Fruit fly (Drosophila melanogaster) whole organism, pupa: Measurements from ENCODE around the gene CG17139.

Experiments
- CG10348 ChIP-seq: fragments of 200-800 bp; sonication (Bioruptor generic); IDR thresholded peaks from 2 replicates; pipeline ENCODE4 v1.3.6; 2022; ENCODE audit warnings: missing biosample characterization, missing genetic modification characterization
- CG14655 ChIP-seq: fragments of 200-800 bp; sonication (Bioruptor generic); optimal IDR thresholded peaks from 3 replicates; lab custom pipeline; 2017; ENCODE audit warnings: mild to moderate bottlenecking, missing biosample characterization, missing genetic modification reagents, missing genetic modification characterization
- CG15710 ChIP-seq: fragments of 200-800 bp; sonication (Bioruptor generic); optimal IDR thresholded peaks from 2 replicates; lab custom pipeline; 2018; ENCODE audit warnings: missing biosample characterization, mild to moderate bottlenecking, missing genetic modification characterization, moderate library complexity
- CG32121 ChIP-seq: fragments of 200-800 bp; sonication (Bioruptor generic); IDR thresholded peaks from 2 replicates; pipeline ENCODE4 v1.3.6; 2022; ENCODE audit warnings: missing biosample characterization, missing genetic modification characterization
- CG34367 ChIP-seq: fragments of 200-800 bp; sonication (Bioruptor generic); optimal IDR thresholded peaks from 2 replicates; lab custom pipeline; 2018; ENCODE audit warnings: missing biosample characterization, mild to moderate bottlenecking, missing genetic modification characterization
- CG8301 ChIP-seq: fragments of 200-800 bp; sonication (Bioruptor generic); optimal IDR thresholded peaks from 2 replicates; lab custom pipeline; 2018; ENCODE audit warnings: missing biosample characterization, mild to moderate bottlenecking, missing genetic modification characterization
- CG9948 ChIP-seq: fragments of 200-800 bp; sonication (Bioruptor generic); optimal IDR thresholded peaks from 2 replicates; lab custom pipeline; 2018; ENCODE audit warnings: missing biosample characterization, mild to moderate bottlenecking, missing genetic modification characterization, moderate library complexity
- D1 ChIP-seq: fragments of 200-800 bp; sonication (Bioruptor generic); optimal IDR thresholded peaks from 2 replicates; lab custom pipeline; 2018; ENCODE audit warnings: missing biosample characterization, mild to moderate bottlenecking, missing genetic modification characterization, moderate library complexity
- EcR ChIP-seq: fragments of 200-800 bp; sonication (Bioruptor generic); optimal IDR thresholded peaks from 3 replicates; lab custom pipeline; 2019; ENCODE audit warnings: missing biosample characterization, missing genetic modification characterization, mild to moderate bottlenecking, moderate library complexity, missing genetic modification reagents
- Ets98B ChIP-seq: fragments of 200-800 bp; sonication (Bioruptor generic); IDR thresholded peaks from 2 replicates; pipeline ENCODE4 v1.3.6; 2022; ENCODE audit warnings: missing biosample characterization, missing genetic modification characterization
- Pif1A ChIP-seq: fragments of 200-800 bp; sonication (Bioruptor generic); optimal IDR thresholded peaks from 3 replicates; lab custom pipeline; 2016; ENCODE audit warnings: missing biosample characterization, missing genetic modification characterization
- Pif1B ChIP-seq: fragments of 200-800 bp; sonication (Bioruptor generic); optimal IDR thresholded peaks from 3 replicates; lab custom pipeline; 2016; ENCODE audit warnings: missing biosample characterization, missing genetic modification characterization

DNA sequence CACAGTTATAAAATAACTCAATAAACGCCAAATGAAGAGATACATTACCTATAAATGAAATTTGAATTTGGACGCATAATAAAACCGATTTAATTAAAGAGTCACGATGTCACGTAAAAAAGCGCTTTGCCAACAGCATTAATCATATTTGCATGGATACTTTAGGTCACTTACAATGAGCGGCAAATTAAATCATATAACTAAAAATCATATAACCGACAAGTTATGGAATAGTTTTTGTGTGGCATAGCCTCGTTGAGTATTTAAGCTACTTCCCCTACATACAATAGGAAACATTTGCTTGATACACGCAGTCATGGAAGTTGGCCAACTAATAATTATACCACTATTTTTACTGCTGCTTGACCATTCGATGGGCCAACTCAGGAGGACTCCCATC is 26.7 kb downstream of the CG17139 start, which contains the start of gene CG6508:
- TF ChIP-seq CG8301 (tag; lab: Kevin White, UChicago) (no peak), CG34367 (tag; lab: Kevin White, UChicago) (no peak), CG14655 (no peak), Pif1B (no peak), Pif1A (GFP tag; lab: Kevin White, UChicago) (no peak), CG32121 (GFP tag; lab: Robert Waterston, UW) (no peak), Ets98B (GFP tag; lab: Robert Waterston, UW) (no peak), D1 (tag; lab: Kevin White, UChicago) (no peak), EcR (GFP tag; lab: Kevin White, UChicago) (no peak), CG15710 (tag; lab: Kevin White, UChicago) (no peak), CG9948 (tag; lab: Kevin White, UChicago) (no peak), CG10348 (GFP tag; lab: Robert Waterston, UW) (no peak)
